Fruit fly (Drosophila melanogaster): ENCODE measurements around the gene ssp3.

ssp3 gene

DNA sequence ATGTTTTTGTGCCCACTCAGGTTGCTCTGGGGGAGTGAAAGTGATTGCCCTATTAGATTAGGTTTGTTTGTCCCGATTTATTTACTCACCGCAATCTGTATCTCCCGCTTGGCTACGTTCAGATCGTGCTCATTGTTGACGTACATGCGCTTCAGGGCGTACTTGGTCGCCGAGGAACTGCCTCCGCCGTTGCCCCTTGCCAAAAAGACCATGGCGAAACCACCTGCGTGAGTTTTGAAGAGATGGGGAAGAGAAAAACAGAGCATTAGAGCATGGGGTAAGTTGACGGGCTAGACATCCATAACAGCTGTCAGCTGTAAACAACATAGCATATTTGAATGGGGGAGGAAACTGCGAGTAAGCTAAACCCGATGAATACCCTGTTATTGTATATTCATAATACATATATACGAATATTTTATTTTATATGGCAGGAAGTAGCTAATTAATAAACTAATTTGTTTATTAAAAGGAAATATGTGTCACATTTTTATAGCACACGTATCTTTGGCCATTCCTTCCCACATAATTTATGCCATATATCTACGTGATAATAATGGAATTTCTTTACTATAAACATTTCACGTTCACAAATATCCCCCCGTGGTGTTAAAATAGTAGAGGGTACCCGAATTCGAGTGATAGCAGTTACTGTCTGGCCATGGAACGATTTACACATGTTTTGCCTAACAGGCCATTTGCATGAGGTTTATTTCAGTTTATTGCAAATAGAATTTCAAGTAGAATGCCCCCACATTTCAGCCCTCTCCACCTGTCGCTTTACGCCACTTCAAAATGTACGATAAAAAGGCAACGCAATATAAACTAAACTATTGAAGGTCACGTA lies 21.8 kb upstream of the ssp3 start:
- TF ChIP-seq dsf (GFP tag; optimal IDR thresholded peaks at IDR 0.05; ENCODE audit: borderline replicate concordance) (no peak), dmrt93B (GFP tag; optimal IDR thresholded peaks at IDR 0.05) (no peak), psq (GFP tag; optimal IDR thresholded peaks at IDR 0.05) (no peak), lola (GFP tag; optimal IDR thresholded peaks at IDR 0.05) (no peak), OdsH (GFP tag; optimal IDR thresholded peaks at IDR 0.05) (no peak), brk (GFP tag; optimal IDR thresholded peaks at IDR 0.05) (no peak), HLH106 (tag; optimal IDR thresholded peaks at IDR 0.05) (no peak), usp (GFP tag; optimal IDR thresholded peaks at IDR 0.05) (no peak), GATAd (GFP tag; optimal IDR thresholded peaks at IDR 0.05) (no peak), Vsx2 (GFP tag; optimal IDR thresholded peaks at IDR 0.05; ENCODE audit: partially characterized antibody) (no peak), CG9705 (GFP tag; optimal IDR thresholded peaks at IDR 0.05) (no peak), Dfd (GFP tag; optimal IDR thresholded peaks at IDR 0.05) (no peak)

- TF ChIP-seq pan (optimal IDR thresholded peaks at IDR 0.05), result no peak
- TF ChIP-seq rgr (GFP tag; optimal IDR thresholded peaks at IDR 0.05), result peak; percentile 90
- peak; percentile 61 for TF ChIP-seq Hr83 (GFP tag; optimal IDR thresholded peaks at IDR 0.05; ENCODE audit: poor library complexity, severe bottlenecking)
- peak; percentile 85 for TF ChIP-seq Sp1 (GFP tag; optimal IDR thresholded peaks at IDR 0.05)
- TF ChIP-seq fru (GFP tag; optimal IDR thresholded peaks at IDR 0.05), result peak; percentile 81
- peak; percentile 49 for TF ChIP-seq CG9705 (GFP tag; optimal IDR thresholded peaks at IDR 0.05)
- TF ChIP-seq lola (GFP tag; optimal IDR thresholded peaks at IDR 0.05), result no peak
- peak; percentile 87 for TF ChIP-seq OdsH (GFP tag; optimal IDR thresholded peaks at IDR 0.05)
- TF ChIP-seq woc (GFP tag; optimal IDR thresholded peaks at IDR 0.05), result peak; percentile 60
- TF ChIP-seq Dfd (GFP tag; optimal IDR thresholded peaks at IDR 0.05), result no peak
- TF ChIP-seq tai (GFP tag; optimal IDR thresholded peaks at IDR 0.05), result no peak
- TF ChIP-seq dmrt93B (GFP tag; optimal IDR thresholded peaks at IDR 0.05), result peak; percentile 64
- peak; percentile 88 for TF ChIP-seq h (GFP tag; optimal IDR thresholded peaks at IDR 0.05)
- peak; percentile 84 for TF ChIP-seq brk (GFP tag; optimal IDR thresholded peaks at IDR 0.05)
- TF ChIP-seq foxo (GFP tag; optimal IDR thresholded peaks at IDR 0.05), result peak in 1 of 2 experiments; percentile 91
- peak; percentile 88 for TF ChIP-seq HLH106 (tag; optimal IDR thresholded peaks at IDR 0.05)
- no peak for TF ChIP-seq jim (GFP tag; optimal IDR thresholded peaks at IDR 0.05)
- peak; percentile 73 for TF ChIP-seq Hnf4 (GFP tag; optimal IDR thresholded peaks at IDR 0.05)
- TF ChIP-seq br (GFP tag; optimal IDR thresholded peaks at IDR 0.05), result peak; percentile 68
- no peak for TF ChIP-seq Mio (GFP tag; optimal IDR thresholded peaks at IDR 0.05)
- TF ChIP-seq ey (GFP tag; optimal IDR thresholded peaks at IDR 0.05), result peak; percentile 61
- TF ChIP-seq Rel (GFP tag; optimal IDR thresholded peaks at IDR 0.05), result peak; percentile 86
- peak; percentile 87 for TF ChIP-seq Rel (tag; optimal IDR thresholded peaks at IDR 0.05)
- peak; percentile 87 for TF ChIP-seq psq (GFP tag; optimal IDR thresholded peaks at IDR 0.05)
- no peak for TF ChIP-seq dsf (GFP tag; optimal IDR thresholded peaks at IDR 0.05; ENCODE audit: borderline replicate concordance)
- TF ChIP-seq sage (GFP tag; optimal IDR thresholded peaks at IDR 0.05), result peak; percentile 90
- TF ChIP-seq CG32264 (GFP tag; optimal IDR thresholded peaks at IDR 0.05), result peak; percentile 42
Observed at dm6 chr2L:18957142-18957674, 13.4 kb upstream of the ssp3 start, which contains the start of gene Bhmt. Bhmt (minus strand) TSS chr2L:18957311.

dm6 chr2L:18955666-18956065 lies 11.9 kb upstream of the ssp3 start:
- TF ChIP-seq usp (GFP tag; optimal IDR thresholded peaks at IDR 0.05) (no peak), ey (GFP tag; optimal IDR thresholded peaks at IDR 0.05) (no peak), N (GFP tag; optimal IDR thresholded peaks at IDR 0.05) (no peak), Jra (GFP tag; optimal IDR thresholded peaks at IDR 0.05) (no peak), Mio (GFP tag; optimal IDR thresholded peaks at IDR 0.05) (no peak), Sp1 (GFP tag; optimal IDR thresholded peaks at IDR 0.05) (no peak), Abd-B (GFP tag; optimal IDR thresholded peaks at IDR 0.05) (no peak), Myc (optimal IDR thresholded peaks at IDR 0.05) (no peak), Vsx2 (GFP tag; optimal IDR thresholded peaks at IDR 0.05; ENCODE audit: partially characterized antibody) (no peak), pan (optimal IDR thresholded peaks at IDR 0.05) (no peak), CrebA (GFP tag; optimal IDR thresholded peaks at IDR 0.05; ENCODE audit: borderline replicate concordance) (no peak), OdsH (GFP tag; optimal IDR thresholded peaks at IDR 0.05) (no peak), CG32264 (GFP tag; optimal IDR thresholded peaks at IDR 0.05) (no peak)

All from whole organism, wandering third instar larva.